Worm (Caenorhabditis elegans) whole organism, midembryonic: ENCODE results near the gene T07G12.2.

Source experiments
- T22C8.4 ChIP-seq: fragments of 200-800 bp; sonication (Bioruptor generic); IDR thresholded peaks from 2 replicates; pipeline ENCODE4 v1.3.6; 2022; ENCODE audit warnings: missing genetic modification characterization, missing compliant biosample characterization
- ztf-23 ChIP-seq: fragments of 200-800 bp; sonication (Bioruptor generic); IDR thresholded peaks from 2 replicates; pipeline ENCODE4 v1.3.6; 2022; ENCODE audit warnings: missing genetic modification reagents, missing genetic modification characterization, missing compliant biosample characterization
- ztf-29 ChIP-seq: fragments of 200-800 bp; sonication (Bioruptor generic); IDR thresholded peaks from 2 replicates; pipeline ENCODE4 v1.3.6; 2022; ENCODE audit warnings: missing genetic modification reagents, missing genetic modification characterization, missing compliant biosample characterization

ce11 chrIV:10507586-10507985, 22.9 kb upstream of the T07G12.2 start:
- TF ChIP-seq T22C8.4 (GFP tag; lab: Robert Waterston, UW) (no peak), ztf-29 (GFP tag; lab: Robert Waterston, UW) (no peak), ztf-23 (no peak)
